Fruit fly (Drosophila melanogaster) whole organism, wandering third instar larva: ENCODE measurements around the gene CG43092.

ENCODE experiments used
- Abd-B ChIP-seq: fragments of >200 bp; optimal IDR thresholded peaks from 2 replicates; lab custom pipeline; 2017; ENCODE audit warnings: missing biosample characterization, missing genetic modification characterization
- CG32264 ChIP-seq: fragments of 200-800 bp; sonication (Bioruptor generic); optimal IDR thresholded peaks from 2 replicates; lab custom pipeline; 2016; ENCODE audit warnings: missing biosample characterization, missing genetic modification characterization
- CG9705 ChIP-seq: fragments of 200-800 bp; sonication (Bioruptor generic); optimal IDR thresholded peaks from 2 replicates; lab custom pipeline; 2018; ENCODE audit warnings: missing biosample characterization, mild to moderate bottlenecking, missing genetic modification characterization
- CrebA ChIP-seq: fragments of 200-800 bp; sonication (Bioruptor generic); optimal IDR thresholded peaks from 2 replicates; lab custom pipeline; 2016; ENCODE audit warnings: missing biosample characterization, mild to moderate bottlenecking, missing genetic modification characterization, borderline replicate concordance
- Dfd ChIP-seq: fragments of >200 bp; optimal IDR thresholded peaks from 2 replicates; lab custom pipeline; 2017; ENCODE audit warnings: missing biosample characterization, missing genetic modification characterization
- Dif ChIP-seq: fragments of 200-275, 200-300 bp; sonication (Bioruptor generic); optimal IDR thresholded peaks from 2 replicates; lab custom pipeline; 2018; ENCODE audit warnings: missing biosample characterization, missing genetic modification characterization; ENCODE audit not compliant: partially characterized antibody
- GATAd ChIP-seq: sonication (Bioruptor generic); optimal IDR thresholded peaks from 2 replicates; lab custom pipeline; 2016; ENCODE audit warnings: missing biosample characterization, missing genetic modification characterization
- HLH106 ChIP-seq: fragments of 200-800 bp; optimal IDR thresholded peaks from 3 replicates; lab custom pipeline; 2019; ENCODE audit warnings: missing biosample characterization, mild to moderate bottlenecking, missing genetic modification characterization, moderate library complexity
- Hnf4 ChIP-seq: fragments of 200-800 bp; sonication (Bioruptor generic); optimal IDR thresholded peaks from 2 replicates; lab custom pipeline; 2016; ENCODE audit warnings: missing biosample characterization, mild to moderate bottlenecking, missing genetic modification characterization
- Hr78 ChIP-seq: fragments of >200 bp; optimal IDR thresholded peaks from 2 replicates; lab custom pipeline; 2017; ENCODE audit warnings: missing biosample characterization, missing genetic modification characterization
- Hr83 ChIP-seq: fragments of 200-300 bp; sonication (Bioruptor generic); optimal IDR thresholded peaks from 2 replicates; lab custom pipeline; 2016; ENCODE audit warnings: missing biosample characterization, mild to moderate bottlenecking, missing genetic modification characterization, moderate library complexity; ENCODE audit not compliant: poor library complexity, severe bottlenecking
- Jra ChIP-seq: sonication (Bioruptor generic); optimal IDR thresholded peaks from 2 replicates; lab custom pipeline; 2016; ENCODE audit warnings: missing biosample characterization, missing genetic modification characterization
- Mio ChIP-seq: sonication (Bioruptor generic); optimal IDR thresholded peaks from 2 replicates; lab custom pipeline; 2016; ENCODE audit warnings: missing biosample characterization, missing genetic modification characterization
- Myc ChIP-seq: fragments of >200 bp; optimal IDR thresholded peaks from 2 replicates; lab custom pipeline; 2017
- N ChIP-seq: fragments of >200 bp; optimal IDR thresholded peaks from 2 replicates; lab custom pipeline; 2018; ENCODE audit warnings: missing biosample characterization, missing external identifiers, missing genetic modification characterization
- OdsH ChIP-seq: fragments of 200-800 bp; sonication (Bioruptor generic); optimal IDR thresholded peaks from 2 replicates; lab custom pipeline; 2016; ENCODE audit warnings: missing biosample characterization, mild to moderate bottlenecking, missing genetic modification characterization
- Rel ChIP-seq, 2 experiments: fragments of 200-800 bp; sonication (Bioruptor generic) in 1 of 2; optimal IDR thresholded peaks; 2 replicates in 1 of 2; 3 replicates in 1 of 2; lab custom pipeline; 2016 to 2019; ENCODE audit warnings: mild to moderate bottlenecking in 2 of 2, missing biosample characterization in 2 of 2, missing genetic modification characterization in 2 of 2, moderate library complexity in 1 of 2
- Sp1 ChIP-seq: fragments of 200-800 bp; sonication (Bioruptor generic); optimal IDR thresholded peaks from 3 replicates; lab custom pipeline; 2019; ENCODE audit warnings: missing biosample characterization, mild to moderate bottlenecking, missing genetic modification characterization, moderate library complexity
- Vsx2 ChIP-seq: fragments of 200-300, 225-300 bp; sonication (Bioruptor generic); optimal IDR thresholded peaks from 2 replicates; lab custom pipeline; 2018; ENCODE audit warnings: missing biosample characterization, missing genetic modification characterization; ENCODE audit not compliant: partially characterized antibody
- brk ChIP-seq: fragments of 200-800 bp; sonication (Bioruptor generic); optimal IDR thresholded peaks from 2 replicates; lab custom pipeline; 2016; ENCODE audit warnings: missing biosample characterization, mild to moderate bottlenecking, missing genetic modification characterization
- dl ChIP-seq, 2 experiments: fragments of 175-275, 200-275 bp in 1 of 2; fragments of 200-275 bp in 1 of 2; sonication (Bioruptor generic); optimal IDR thresholded peaks; lab custom pipeline; 2018; ENCODE audit warnings: mild to moderate bottlenecking in 2 of 2, missing biosample characterization in 2 of 2, missing genetic modification characterization in 2 of 2, moderate library complexity in 2 of 2; ENCODE audit not compliant: partially characterized antibody in 2 of 2, insufficient read depth in 1 of 2
- dmrt93B ChIP-seq: fragments of 200-800 bp; sonication (Bioruptor generic); optimal IDR thresholded peaks from 2 replicates; lab custom pipeline; 2018; ENCODE audit warnings: missing biosample characterization, mild to moderate bottlenecking, missing genetic modification characterization
- dsf ChIP-seq: sonication (Bioruptor generic); optimal IDR thresholded peaks from 2 replicates; lab custom pipeline; 2016; ENCODE audit warnings: missing biosample characterization, missing genetic modification characterization, borderline replicate concordance
- ey ChIP-seq: fragments of 200-800 bp; sonication (Bioruptor generic); optimal IDR thresholded peaks from 2 replicates; lab custom pipeline; 2016; ENCODE audit warnings: missing biosample characterization, missing genetic modification characterization
- foxo ChIP-seq, 2 experiments: fragments of 200-800 bp; sonication (Bioruptor generic); optimal IDR thresholded peaks; 2 replicates in 1 of 2; 3 replicates in 1 of 2; lab custom pipeline; 2016 to 2017; ENCODE audit warnings: missing biosample characterization in 2 of 2, missing genetic modification characterization in 2 of 2
- fru ChIP-seq: fragments of 200-800 bp; sonication (Bioruptor generic); optimal IDR thresholded peaks from 3 replicates; lab custom pipeline; 2016; ENCODE audit warnings: missing biosample characterization, mild to moderate bottlenecking, missing genetic modification characterization
- h ChIP-seq: fragments of 200-800 bp; sonication (Bioruptor generic); optimal IDR thresholded peaks from 3 replicates; lab custom pipeline; 2016; ENCODE audit warnings: missing biosample characterization, mild to moderate bottlenecking, missing genetic modification characterization
- jim ChIP-seq: fragments of 175-275, 200-325 bp; sonication (Bioruptor generic); optimal IDR thresholded peaks from 2 replicates; lab custom pipeline; 2016; ENCODE audit warnings: missing biosample characterization, mild to moderate bottlenecking, missing genetic modification characterization
- lola ChIP-seq: fragments of >200 bp; optimal IDR thresholded peaks from 2 replicates; lab custom pipeline; 2017; ENCODE audit warnings: missing biosample characterization, missing genetic modification characterization
- rgr ChIP-seq: fragments of 200-800 bp; sonication (Bioruptor generic); optimal IDR thresholded peaks from 3 replicates; lab custom pipeline; 2016; ENCODE audit warnings: missing biosample characterization, mild to moderate bottlenecking, missing genetic modification characterization
- sv ChIP-seq: fragments of 200-800 bp; sonication (Bioruptor generic); optimal IDR thresholded peaks from 3 replicates; lab custom pipeline; 2016; ENCODE audit warnings: missing biosample characterization, missing genetic modification characterization
- tai ChIP-seq: sonication (Bioruptor generic); optimal IDR thresholded peaks from 2 replicates; lab custom pipeline; 2016; ENCODE audit warnings: missing biosample characterization, missing genetic modification characterization
- usp ChIP-seq: fragments of >200 bp; optimal IDR thresholded peaks from 2 replicates; lab custom pipeline; 2017; ENCODE audit warnings: missing biosample characterization, missing genetic modification characterization
- woc ChIP-seq: sonication (Bioruptor generic); optimal IDR thresholded peaks from 2 replicates; lab custom pipeline; 2016; ENCODE audit warnings: missing biosample characterization, mild to moderate bottlenecking, missing genetic modification characterization

CG43092 gene

DNA sequence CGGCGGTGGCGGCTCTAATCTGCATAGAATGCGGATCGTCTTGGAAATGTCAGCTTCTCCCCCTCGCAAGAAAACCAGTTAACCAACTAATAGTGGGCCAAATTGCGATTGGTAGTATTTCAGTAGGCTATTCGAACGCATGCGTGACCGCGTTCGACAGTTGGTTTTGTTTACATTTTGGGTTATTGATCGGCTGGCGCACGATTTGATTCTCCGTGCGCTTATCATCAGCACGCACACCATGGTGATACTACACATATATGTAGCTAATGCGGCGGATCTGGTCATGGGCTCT lies 15.9 kb downstream of the CG43092 start:
- TF ChIP-seq OdsH (GFP tag; lab: Kevin White, UChicago) (no peak), lola (GFP tag; lab: Kevin White, UChicago) (no peak), Myc (lab: Kevin White, UChicago) (no peak), Dif (GFP tag; lab: Kevin White, UChicago) (no peak), sv (GFP tag; lab: Kevin White, UChicago) (no peak), dmrt93B (no peak), jim (GFP tag; lab: Kevin White, UChicago) (no peak), N (no peak), Sp1 (GFP tag; lab: Kevin White, UChicago) (no peak), Rel (GFP tag; optimal IDR thresholded peaks at IDR 0.05; lab: Kevin White, UChicago) (no peak), Rel (tag; optimal IDR thresholded peaks at IDR 0.05; lab: Kevin White, UChicago) (peak; percentile 33), Hnf4 (GFP tag; lab: Kevin White, UChicago) (no peak), Hr83 (GFP tag; lab: Kevin White, UChicago) (peak; percentile 6), woc (GFP tag; lab: Kevin White, UChicago) (no peak)

DNA sequence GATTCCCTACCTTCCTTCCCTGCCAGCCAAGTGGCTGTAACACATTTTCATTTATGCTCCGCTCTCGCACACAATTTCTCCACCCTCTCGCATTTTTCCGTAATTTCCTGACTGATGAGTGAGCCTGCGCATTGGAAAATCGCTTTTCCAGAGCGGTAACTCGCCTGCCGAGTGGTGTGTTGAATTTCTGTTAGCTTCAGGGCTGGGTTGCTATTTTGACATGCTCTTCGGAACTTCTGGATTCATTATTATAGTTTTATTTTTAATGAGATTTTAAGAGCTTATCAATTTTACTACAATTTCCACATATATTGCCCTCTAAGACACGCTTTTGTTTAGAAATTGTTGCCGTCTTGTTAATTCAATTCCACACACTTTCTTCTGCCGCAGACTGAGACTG lies 16.5 kb downstream of the CG43092 start:
- no peak for TF ChIP-seq Jra
- TF ChIP-seq dl (GFP tag; optimal IDR thresholded peaks at IDR 0.05; lab: Kevin White, UChicago; ENCODE audit: insufficient read depth in 1 of 2, partially characterized antibody in 2 of 2): no peak
- no peak for TF ChIP-seq HLH106 (tag; lab: Kevin White, UChicago)
- TF ChIP-seq fru (GFP tag; lab: Kevin White, UChicago): no peak
- no peak for TF ChIP-seq Vsx2 (GFP tag; lab: Kevin White, UChicago)
- no peak for TF ChIP-seq CG9705 (GFP tag; lab: Kevin White, UChicago)
- no peak for TF ChIP-seq Hr78 (GFP tag; lab: Kevin White, UChicago)
- no peak for TF ChIP-seq h
- TF ChIP-seq OdsH (GFP tag; lab: Kevin White, UChicago): no peak
- TF ChIP-seq usp (GFP tag; lab: Kevin White, UChicago): no peak
- no peak for TF ChIP-seq dsf (GFP tag; lab: Kevin White, UChicago)
- no peak for TF ChIP-seq jim (GFP tag; lab: Kevin White, UChicago)
- no peak for TF ChIP-seq ey (GFP tag; lab: Kevin White, UChicago)
- no peak for TF ChIP-seq CG32264 (GFP tag; lab: Kevin White, UChicago)
- no peak for TF ChIP-seq tai (GFP tag; lab: Kevin White, UChicago)
- no peak for TF ChIP-seq Dfd (GFP tag; lab: Kevin White, UChicago)

DNA sequence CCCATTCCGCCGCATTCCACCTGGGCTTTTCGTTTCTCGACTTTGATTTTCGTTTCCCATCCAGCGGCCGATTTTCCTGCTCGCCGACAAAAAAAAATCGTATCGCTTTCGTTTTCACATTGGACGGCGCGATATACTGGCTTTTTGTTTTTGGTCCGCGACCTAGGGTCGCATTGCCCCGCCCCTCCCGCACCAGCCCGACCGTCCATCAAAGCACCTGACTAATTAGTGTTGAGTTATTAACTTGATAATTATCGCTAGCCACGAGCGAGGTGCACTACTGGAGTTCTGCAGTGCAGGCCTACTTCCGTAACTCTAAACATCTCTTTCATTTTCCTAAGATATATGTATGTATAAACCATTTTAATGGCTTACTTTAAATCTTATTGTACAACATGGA lies 17.8 kb downstream of the CG43092 start:
- TF ChIP-seq Jra (no peak), Myc (lab: Kevin White, UChicago) (no peak), rgr (GFP tag; lab: Kevin White, UChicago) (no peak), dl (GFP tag; optimal IDR thresholded peaks at IDR 0.05; lab: Kevin White, UChicago; ENCODE audit: insufficient read depth in 1 of 2, partially characterized antibody in 2 of 2) (no peak), Hr83 (GFP tag; lab: Kevin White, UChicago) (no peak), Vsx2 (GFP tag; lab: Kevin White, UChicago) (no peak), sv (GFP tag; lab: Kevin White, UChicago) (no peak), dsf (GFP tag; lab: Kevin White, UChicago) (no peak), Mio (GFP tag; lab: Kevin White, UChicago) (no peak), N (no peak), fru (GFP tag; lab: Kevin White, UChicago) (no peak), jim (GFP tag; lab: Kevin White, UChicago) (no peak), CG32264 (GFP tag; lab: Kevin White, UChicago) (no peak), tai (GFP tag; lab: Kevin White, UChicago) (no peak)

DNA sequence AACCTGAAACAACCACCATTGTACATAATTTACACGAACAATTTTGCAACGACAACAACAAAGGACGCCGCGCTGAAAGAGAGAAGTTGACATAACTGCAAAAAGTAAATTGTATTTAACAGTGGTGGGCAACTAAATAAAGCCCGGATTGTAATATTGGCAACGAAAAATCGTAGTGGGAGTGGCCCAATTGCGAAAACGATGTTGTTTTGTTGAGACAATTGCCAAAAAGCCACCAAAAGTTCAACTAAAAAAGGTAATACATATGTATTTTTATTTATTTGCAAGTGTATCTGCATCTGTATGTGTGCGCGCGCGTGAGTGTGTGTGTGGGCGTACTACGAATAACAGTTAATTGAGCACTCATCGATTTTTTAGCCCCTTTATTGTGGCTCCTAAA lies 18.4 kb downstream of the CG43092 start:
- TF ChIP-seq h (no peak), fru (GFP tag; lab: Kevin White, UChicago) (no peak), rgr (GFP tag; lab: Kevin White, UChicago) (peak; percentile 11), Dif (GFP tag; lab: Kevin White, UChicago) (no peak), ey (GFP tag; lab: Kevin White, UChicago) (peak; percentile 5), sv (GFP tag; lab: Kevin White, UChicago) (no peak), Abd-B (GFP tag; lab: Kevin White, UChicago) (no peak), Dfd (GFP tag; lab: Kevin White, UChicago) (no peak), foxo (GFP tag; optimal IDR thresholded peaks at IDR 0.05; lab: Kevin White, UChicago) (no peak), Hr83 (GFP tag; lab: Kevin White, UChicago) (no peak), Rel (GFP tag; optimal IDR thresholded peaks at IDR 0.05; lab: Kevin White, UChicago) (no peak), Rel (tag; optimal IDR thresholded peaks at IDR 0.05; lab: Kevin White, UChicago) (no peak), usp (GFP tag; lab: Kevin White, UChicago) (no peak), N (peak; percentile 6), OdsH (GFP tag; lab: Kevin White, UChicago) (no peak), CrebA (GFP tag; lab: Kevin White, UChicago) (no peak), dl (GFP tag; optimal IDR thresholded peaks at IDR 0.05; lab: Kevin White, UChicago; ENCODE audit: insufficient read depth in 1 of 2, partially characterized antibody in 2 of 2) (no peak), Hnf4 (GFP tag; lab: Kevin White, UChicago) (no peak), HLH106 (tag; lab: Kevin White, UChicago) (no peak), Jra (no peak), brk (no peak), woc (GFP tag; lab: Kevin White, UChicago) (no peak), GATAd (GFP tag; lab: Kevin White, UChicago) (no peak)
- TF ChIP-seq, all 38 proteins: peak for 3
